Fruit fly (Drosophila melanogaster): ENCODE measurements around the gene Indy.
A peak's percentile ranks its signal among the peaks of the same experiment; 100 is the strongest.

Indy gene

DNA sequence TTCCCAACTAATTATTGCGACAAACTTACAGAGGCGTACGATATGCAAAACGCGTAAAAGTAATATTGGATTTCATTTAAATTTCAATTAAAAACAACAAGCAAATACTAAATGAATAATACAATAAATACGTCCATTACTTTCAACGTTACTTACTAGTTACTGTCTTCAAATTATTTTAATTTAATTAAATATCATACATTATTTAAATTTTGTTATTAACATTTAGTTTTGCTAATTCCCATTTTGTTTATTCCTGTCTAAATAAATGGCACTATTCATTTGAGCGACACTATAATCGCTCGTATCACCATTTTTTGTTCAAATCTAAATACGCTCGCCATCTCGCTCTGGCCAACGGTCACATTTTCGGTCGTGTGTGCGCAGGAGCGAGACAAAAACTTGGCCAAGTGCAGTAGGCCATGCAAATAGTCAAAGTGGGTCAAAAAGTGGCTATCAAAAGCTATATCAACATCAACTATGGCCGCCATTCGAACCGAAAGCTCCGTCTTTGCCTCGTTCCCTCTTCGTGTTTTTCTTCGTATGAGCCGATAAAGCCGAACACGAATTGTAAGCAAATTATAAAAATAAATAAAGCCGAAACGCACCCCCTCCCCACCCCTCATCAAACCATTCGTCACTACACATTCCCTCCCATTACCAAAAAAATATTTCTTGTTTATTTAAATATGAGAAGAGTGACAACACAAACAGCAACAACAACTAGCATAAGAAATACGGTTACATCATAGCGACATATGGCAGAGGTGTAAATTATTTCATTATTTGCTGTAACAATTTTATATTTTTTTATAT, 56.7 kb downstream of the Indy start:
- peak; percentile 15 for TF ChIP-seq cic (GFP tag; optimal IDR thresholded peaks at IDR 0.05)
- no peak for TF ChIP-seq CG14711 (tag; optimal IDR thresholded peaks at IDR 0.05)
- peak; percentile 58 for TF ChIP-seq tj (GFP tag; optimal IDR thresholded peaks at IDR 0.05)
- TF ChIP-seq CG11617 (GFP tag; optimal IDR thresholded peaks at IDR 0.05) = no peak
- no peak for TF ChIP-seq bab1 (GFP tag; optimal IDR thresholded peaks at IDR 0.05)
- peak; percentile 45 for TF ChIP-seq CG7045 (GFP tag; optimal IDR thresholded peaks at IDR 0.05)
- TF ChIP-seq Clk (GFP tag; optimal IDR thresholded peaks at IDR 0.05) = peak; percentile 12
- TF ChIP-seq Mnt (GFP tag; optimal IDR thresholded peaks at IDR 0.05) = peak; percentile 28
- TF ChIP-seq kay (GFP tag; ENCODE audit: borderline replicate concordance) = peak; percentile 83
- TF ChIP-seq cnc (optimal IDR thresholded peaks at IDR 0.05) = no peak
- peak; percentile 17 for TF ChIP-seq CG7101 (tag; optimal IDR thresholded peaks at IDR 0.05)
- no peak for TF ChIP-seq Crg-1 (GFP tag; optimal IDR thresholded peaks at IDR 0.05)
- no peak for TF ChIP-seq Hr96 (GFP tag; optimal IDR thresholded peaks at IDR 0.05)
- TF ChIP-seq toe (GFP tag; optimal IDR thresholded peaks at IDR 0.05) = no peak

DNA sequence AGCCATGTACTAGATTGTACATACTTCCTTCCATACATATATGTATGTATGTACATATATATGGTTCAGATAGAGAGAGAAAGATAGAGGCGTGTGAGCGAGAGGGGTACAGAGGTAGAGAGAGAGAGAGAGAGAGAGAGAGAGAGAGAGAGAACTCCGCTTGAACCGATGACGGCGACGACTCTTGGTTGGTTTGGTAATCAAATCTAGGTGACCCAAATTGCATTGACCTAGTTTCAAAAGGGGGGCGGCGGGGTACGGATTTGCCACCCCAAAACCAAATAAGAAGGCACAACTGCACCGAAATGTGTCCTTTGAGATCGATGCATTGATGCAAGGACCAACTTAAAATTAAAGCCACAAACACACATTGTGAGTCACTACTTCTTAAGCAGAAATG, 58.2 kb downstream of the Indy start:
- TF ChIP-seq CG33017 (tag; optimal IDR thresholded peaks at IDR 0.05) (no peak), CG11617 (GFP tag; optimal IDR thresholded peaks at IDR 0.05) (no peak), tj (GFP tag; optimal IDR thresholded peaks at IDR 0.05) (no peak), pad (GFP tag; optimal IDR thresholded peaks at IDR 0.05) (no peak)

DNA sequence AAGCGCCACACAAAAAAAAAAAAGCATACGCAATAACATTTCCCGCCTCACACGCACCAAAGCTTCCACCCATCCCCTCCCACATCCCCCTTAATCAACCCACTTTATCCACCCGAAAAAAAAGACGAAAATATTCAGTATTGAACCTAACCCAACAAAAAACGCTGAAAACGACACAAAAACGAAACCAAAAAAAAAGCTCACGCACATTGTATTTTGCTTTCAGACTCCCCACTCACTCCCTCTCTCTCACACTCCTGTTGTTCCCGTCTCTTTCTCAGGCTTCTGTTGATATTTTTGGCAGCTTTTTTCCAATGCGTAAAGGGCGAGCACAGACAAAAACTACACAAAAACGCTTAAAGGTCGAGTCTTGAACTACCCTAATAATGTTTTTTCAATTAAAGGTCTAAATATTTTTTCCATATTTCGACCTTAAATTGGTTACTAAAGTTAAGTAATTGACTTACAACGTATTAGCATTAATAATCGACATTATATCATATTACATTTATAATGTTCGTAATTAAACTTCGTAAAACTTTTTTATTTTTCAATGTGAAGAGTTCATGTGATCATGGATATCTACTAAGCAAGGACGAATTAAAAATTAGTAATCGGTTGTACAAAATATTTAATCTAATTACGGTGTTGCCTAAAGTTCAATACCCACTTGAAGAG, 59.5 kb downstream of the Indy start:
- TF ChIP-seq CG14711 (tag; optimal IDR thresholded peaks at IDR 0.05) = no peak
- TF ChIP-seq ovo (GFP tag; optimal IDR thresholded peaks at IDR 0.05) = no peak
- no peak for TF ChIP-seq toe (GFP tag; optimal IDR thresholded peaks at IDR 0.05)
- TF ChIP-seq cnc (optimal IDR thresholded peaks at IDR 0.05) = no peak
- TF ChIP-seq kay (GFP tag; ENCODE audit: borderline replicate concordance) = no peak
- no peak for TF ChIP-seq CG1620 (GFP tag; optimal IDR thresholded peaks at IDR 0.05)
- no peak for TF ChIP-seq CG33017 (tag; optimal IDR thresholded peaks at IDR 0.05)
- TF ChIP-seq CG12768 (GFP tag; optimal IDR thresholded peaks at IDR 0.05) = no peak
- TF ChIP-seq Mnt (GFP tag; optimal IDR thresholded peaks at IDR 0.05) = no peak
- no peak for TF ChIP-seq Clk (GFP tag; optimal IDR thresholded peaks at IDR 0.05)
- TF ChIP-seq cic (GFP tag; optimal IDR thresholded peaks at IDR 0.05) = no peak
- TF ChIP-seq Hr96 (GFP tag; optimal IDR thresholded peaks at IDR 0.05) = no peak
- no peak for TF ChIP-seq tj (GFP tag; optimal IDR thresholded peaks at IDR 0.05)
- no peak for TF ChIP-seq Crg-1 (GFP tag; optimal IDR thresholded peaks at IDR 0.05)
- no peak for TF ChIP-seq bab1 (GFP tag; optimal IDR thresholded peaks at IDR 0.05)
- TF ChIP-seq pad (GFP tag; optimal IDR thresholded peaks at IDR 0.05) = no peak
- no peak for TF ChIP-seq CG11617 (GFP tag; optimal IDR thresholded peaks at IDR 0.05)

DNA sequence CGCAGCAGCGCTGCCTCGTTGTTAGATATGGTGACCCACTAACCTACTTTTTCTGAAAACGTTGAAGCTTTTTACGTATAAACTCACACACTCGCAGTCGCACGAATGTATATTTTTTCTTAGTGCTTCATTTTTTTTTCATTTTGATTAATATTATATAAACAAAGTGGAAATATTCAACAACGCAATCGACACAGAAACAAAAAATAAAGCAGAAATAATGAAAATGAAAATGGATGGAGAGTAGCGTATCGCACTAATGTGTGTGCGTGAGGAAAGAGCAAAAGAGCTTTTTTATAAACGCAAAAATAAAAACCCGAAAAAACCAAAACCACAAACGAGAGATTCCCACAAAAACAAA, 60.0 kb downstream of the Indy start:
- TF ChIP-seq kay (GFP tag; ENCODE audit: borderline replicate concordance) (no peak), ovo (GFP tag; optimal IDR thresholded peaks at IDR 0.05) (no peak), CG7045 (GFP tag; optimal IDR thresholded peaks at IDR 0.05) (no peak), CG33017 (tag; optimal IDR thresholded peaks at IDR 0.05) (no peak), Crg-1 (GFP tag; optimal IDR thresholded peaks at IDR 0.05) (no peak)

DNA sequence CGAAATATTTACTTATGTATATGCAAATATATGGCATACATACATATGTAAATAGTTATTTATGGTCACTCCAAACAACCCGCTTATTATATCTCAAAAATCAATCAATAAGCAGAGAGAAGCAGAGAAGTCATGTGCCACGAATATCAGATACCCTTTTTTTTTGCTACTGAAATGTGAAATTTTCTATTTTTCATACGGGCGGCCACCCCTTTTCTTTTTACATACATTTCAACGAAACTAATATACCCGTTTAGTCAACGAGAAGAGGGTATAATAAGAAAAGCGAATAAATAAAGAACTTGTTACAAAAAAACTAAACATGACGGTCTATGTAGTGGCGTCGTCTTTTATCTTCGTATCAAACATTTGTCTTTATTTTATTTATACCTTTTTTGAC, 61.5 kb downstream of the Indy start:
- TF ChIP-seq CG5204 (GFP tag; optimal IDR thresholded peaks at IDR 0.05) (no peak), bab1 (GFP tag; optimal IDR thresholded peaks at IDR 0.05) (no peak), Crg-1 (GFP tag; optimal IDR thresholded peaks at IDR 0.05) (no peak)

DNA sequence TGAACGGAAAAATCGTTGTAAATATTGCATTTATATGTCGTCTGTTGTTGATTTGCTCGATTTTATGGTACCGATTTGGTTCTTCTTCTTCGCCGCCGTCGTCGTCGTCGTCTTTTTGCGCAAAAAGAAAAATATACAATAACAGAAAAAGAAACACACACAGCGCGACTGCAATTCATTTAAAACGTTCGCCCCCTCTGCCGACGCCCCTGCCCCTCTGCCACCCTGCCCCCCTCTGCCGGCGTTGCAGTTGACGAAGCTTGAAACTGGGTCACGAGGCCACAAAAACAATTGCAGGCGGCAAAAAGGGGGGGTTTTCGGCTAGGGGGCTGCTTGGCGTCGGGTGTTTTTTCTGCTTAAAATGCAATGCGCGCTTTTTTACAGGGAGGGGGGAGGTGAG, 62.5 kb downstream of the Indy start:
- peak; percentile 9 for TF ChIP-seq CG33017 (tag; optimal IDR thresholded peaks at IDR 0.05)
- no peak for TF ChIP-seq Mnt (GFP tag; optimal IDR thresholded peaks at IDR 0.05)
- peak; percentile 97 for TF ChIP-seq tj (GFP tag; optimal IDR thresholded peaks at IDR 0.05)
- peak; percentile 60 for TF ChIP-seq cic (GFP tag; optimal IDR thresholded peaks at IDR 0.05)
- TF ChIP-seq Clk (GFP tag; optimal IDR thresholded peaks at IDR 0.05) = no peak
- TF ChIP-seq CG5204 (GFP tag; optimal IDR thresholded peaks at IDR 0.05) = no peak
- peak; percentile 32 for TF ChIP-seq CG11617 (GFP tag; optimal IDR thresholded peaks at IDR 0.05)
- peak; percentile 33 for TF ChIP-seq CG7045 (GFP tag; optimal IDR thresholded peaks at IDR 0.05)
- TF ChIP-seq CG12768 (GFP tag; optimal IDR thresholded peaks at IDR 0.05) = peak; percentile 64
- TF ChIP-seq Hr96 (GFP tag; optimal IDR thresholded peaks at IDR 0.05) = no peak
- peak; percentile 19 for TF ChIP-seq CG7101 (tag; optimal IDR thresholded peaks at IDR 0.05)
- peak; percentile 33 for TF ChIP-seq CG14711 (tag; optimal IDR thresholded peaks at IDR 0.05)
- TF ChIP-seq ovo (GFP tag; optimal IDR thresholded peaks at IDR 0.05) = peak; percentile 46

DNA sequence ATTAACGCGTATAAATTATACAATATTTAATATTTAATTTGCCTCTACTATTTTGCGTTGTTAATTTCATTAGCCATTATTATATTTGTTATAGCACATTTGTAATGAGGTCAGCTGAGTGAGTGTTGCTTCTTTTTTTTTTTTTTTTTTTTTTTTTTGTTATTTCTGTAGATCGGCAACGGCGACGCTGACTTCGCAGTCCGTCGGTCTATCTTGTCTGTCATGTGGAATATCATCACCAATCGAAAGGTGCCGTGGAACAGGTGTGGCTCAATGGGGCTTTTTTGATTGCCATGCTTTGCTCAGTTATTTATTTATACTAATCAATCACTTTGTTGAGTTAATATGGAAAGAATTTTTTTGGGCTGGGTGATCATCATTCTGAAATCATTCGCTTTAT, 63.4 kb downstream of the Indy start:
- no peak for TF ChIP-seq CG12768 (GFP tag; optimal IDR thresholded peaks at IDR 0.05)
- TF ChIP-seq Clk (GFP tag; optimal IDR thresholded peaks at IDR 0.05) = no peak
- no peak for TF ChIP-seq Mnt (GFP tag; optimal IDR thresholded peaks at IDR 0.05)
- no peak for TF ChIP-seq CG1620 (GFP tag; optimal IDR thresholded peaks at IDR 0.05)
- no peak for TF ChIP-seq tj (GFP tag; optimal IDR thresholded peaks at IDR 0.05)
- no peak for TF ChIP-seq CG5204 (GFP tag; optimal IDR thresholded peaks at IDR 0.05)
- TF ChIP-seq CG7101 (tag; optimal IDR thresholded peaks at IDR 0.05) = no peak
- TF ChIP-seq ovo (GFP tag; optimal IDR thresholded peaks at IDR 0.05) = no peak
- no peak for TF ChIP-seq CG14711 (tag; optimal IDR thresholded peaks at IDR 0.05)
